5 fruit fly cellular contexts compared by ENCODE assay signal in genomic region chr3L:11992960-11993359, dm6.
TF ChIP-seq lines count a peak whose summit lies in the region.

viaf (minus strand) TSS chr3L:11993179.

- peak; percentile 49 for TF ChIP-seq CTCF in whole organism, embryonic (GFP tag; optimal IDR thresholded peaks at IDR 0.05; lab: Kevin White, UChicago)

TF ChIP-seq in whole organism, adult, 20 proteins besides CTCF, POLR2A, EP300 and RAD21 (continues in another document):
- TF ChIP-seq ovo (GFP tag; optimal IDR thresholded peaks at IDR 0.05; lab: Kevin White, UChicago) (no peak), CG33017 (tag; optimal IDR thresholded peaks at IDR 0.05; lab: Kevin White, UChicago) (no peak), toe (GFP tag; optimal IDR thresholded peaks at IDR 0.05; lab: Kevin White, UChicago) (peak; percentile 26), tj (GFP tag; optimal IDR thresholded peaks at IDR 0.05; lab: Kevin White, UChicago) (no peak), CG5204 (GFP tag; optimal IDR thresholded peaks at IDR 0.05; lab: Kevin White, UChicago) (peak; percentile 3), CG12768 (GFP tag; optimal IDR thresholded peaks at IDR 0.05; lab: Kevin White, UChicago) (no peak), Clk (GFP tag; optimal IDR thresholded peaks at IDR 0.05; lab: Kevin White, UChicago) (no peak), kay (GFP tag; lab: Kevin White, UChicago; ENCODE audit: borderline replicate concordance) (peak; percentile 99), cic (GFP tag; optimal IDR thresholded peaks at IDR 0.05; lab: Kevin White, UChicago) (no peak), bab1 (GFP tag; optimal IDR thresholded peaks at IDR 0.05; lab: Kevin White, UChicago) (peak; percentile 78), CG11617 (GFP tag; optimal IDR thresholded peaks at IDR 0.05; lab: Kevin White, UChicago) (peak; percentile 31), Crg-1 (GFP tag; optimal IDR thresholded peaks at IDR 0.05; lab: Kevin White, UChicago) (no peak), CG7045 (GFP tag; optimal IDR thresholded peaks at IDR 0.05; lab: Kevin White, UChicago) (no peak), CG14711 (tag; optimal IDR thresholded peaks at IDR 0.05; lab: Kevin White, UChicago) (peak; percentile 17), pad (GFP tag; optimal IDR thresholded peaks at IDR 0.05; lab: Kevin White, UChicago) (no peak), cnc (optimal IDR thresholded peaks at IDR 0.05; lab: Kevin White, UChicago) (no peak), CG7101 (tag; optimal IDR thresholded peaks at IDR 0.05; lab: Kevin White, UChicago) (peak; percentile 46), Hr96 (GFP tag; optimal IDR thresholded peaks at IDR 0.05; lab: Kevin White, UChicago) (no peak), CG1620 (GFP tag; optimal IDR thresholded peaks at IDR 0.05; lab: Kevin White, UChicago) (peak; percentile 27)

TF ChIP-seq in whole organism, embryonic, 481 proteins besides CTCF, POLR2A, EP300 and RAD21 (continues in another document):
- TF ChIP-seq ERR (GFP tag; optimal IDR thresholded peaks at IDR 0.05; lab: Kevin White, UChicago) (no peak), H2.0 (GFP tag; IDR thresholded peaks at IDR 0.05; lab: Robert Waterston, UW) (peak; percentile 42; the same call in 1 of the 2 replicates), CG12391 (tag; optimal IDR thresholded peaks at IDR 0.05; lab: Kevin White, UChicago) (peak; percentile 79), gce (GFP tag; IDR thresholded peaks at IDR 0.05; lab: Robert Waterston, UW) (no peak), jumu (GFP tag; optimal IDR thresholded peaks at IDR 0.05; lab: Kevin White, UChicago) (no peak), wor (GFP tag; IDR thresholded peaks at IDR 0.05; lab: Robert Waterston, UW) (no peak), Dip3 (GFP tag; optimal IDR thresholded peaks at IDR 0.05; lab: Kevin White, UChicago) (no peak), CG32767 (GFP tag; IDR thresholded peaks at IDR 0.05; lab: Robert Waterston, UW) (no peak), knrl (GFP tag; IDR thresholded peaks at IDR 0.05; lab: Robert Waterston, UW; ENCODE audit: partially characterized antibody) (peak; percentile 96), prd (optimal IDR thresholded peaks at IDR 0.05; lab: Kevin White, UChicago) (no peak), prd (GFP tag; IDR thresholded peaks at IDR 0.05; lab: Robert Waterston, UW) (peak; percentile 53), zen (tag; optimal IDR thresholded peaks at IDR 0.05; lab: Kevin White, UChicago) (peak; percentile 30), Mes4 (GFP tag; optimal IDR thresholded peaks at IDR 0.05; lab: Kevin White, UChicago) (no peak), CG3726 (GFP tag; IDR thresholded peaks at IDR 0.05; lab: Robert Waterston, UW) (no peak), CG4360 (GFP tag; IDR thresholded peaks at IDR 0.05; lab: Robert Waterston, UW) (no peak), CG18764 (GFP tag; optimal IDR thresholded peaks at IDR 0.05; lab: Kevin White, UChicago) (peak; percentile 67), Myb (GFP tag; optimal IDR thresholded peaks at IDR 0.05; lab: Kevin White, UChicago) (peak; percentile 17), CG17912 (GFP tag; optimal IDR thresholded peaks at IDR 0.05; lab: Kevin White, UChicago) (peak; percentile 42), CG4707 (GFP tag; optimal IDR thresholded peaks at IDR 0.05; lab: Kevin White, UChicago) (no peak)

TF ChIP-seq in whole organism, prepupa, 60 proteins besides CTCF, POLR2A, EP300 and RAD21:
- TF ChIP-seq esn (GFP tag; optimal IDR thresholded peaks at IDR 0.05; lab: Kevin White, UChicago) (no peak), CG10631 (GFP tag; optimal IDR thresholded peaks at IDR 0.05; lab: Kevin White, UChicago) (no peak), Sox15 (GFP tag; optimal IDR thresholded peaks at IDR 0.05; lab: Kevin White, UChicago) (peak; percentile 3), CG11762 (GFP tag; optimal IDR thresholded peaks at IDR 0.05; lab: Kevin White, UChicago; ENCODE audit: insufficient read depth) (no peak), spab (GFP tag; optimal IDR thresholded peaks at IDR 0.05; lab: Kevin White, UChicago) (no peak), pdm3 (GFP tag; optimal IDR thresholded peaks at IDR 0.05; lab: Kevin White, UChicago) (no peak), cyc (GFP tag; optimal IDR thresholded peaks at IDR 0.05; lab: Kevin White, UChicago) (peak; percentile 40), CG31627 (GFP tag; optimal IDR thresholded peaks at IDR 0.05; lab: Kevin White, UChicago) (peak; percentile 17)

TF ChIP-seq in whole organism, pupa, 21 proteins besides CTCF, POLR2A, EP300 and RAD21:
- TF ChIP-seq gl (tag; optimal IDR thresholded peaks at IDR 0.05; lab: Kevin White, UChicago): no peak
- peak; percentile 45 for TF ChIP-seq Ets98B (GFP tag; IDR thresholded peaks at IDR 0.05; lab: Robert Waterston, UW)

TF ChIP-seq in whole organism, wandering third instar larva, 38 proteins besides CTCF, POLR2A, EP300 and RAD21:
- no peak for TF ChIP-seq Sp1 (GFP tag; optimal IDR thresholded peaks at IDR 0.05; lab: Kevin White, UChicago)
- peak; percentile 43 for TF ChIP-seq sage (GFP tag; optimal IDR thresholded peaks at IDR 0.05; lab: Kevin White, UChicago)
- no peak for TF ChIP-seq dsf (GFP tag; optimal IDR thresholded peaks at IDR 0.05; lab: Kevin White, UChicago; ENCODE audit: borderline replicate concordance)
- TF ChIP-seq Jra (GFP tag; optimal IDR thresholded peaks at IDR 0.05; lab: Kevin White, UChicago): peak; percentile 81
- TF ChIP-seq lola (GFP tag; optimal IDR thresholded peaks at IDR 0.05; lab: Kevin White, UChicago): no peak
- no peak for TF ChIP-seq dl (GFP tag; optimal IDR thresholded peaks at IDR 0.05; lab: Kevin White, UChicago; ENCODE audit: insufficient read depth in 1 of 2, partially characterized antibody in 2 of 2)
- TF ChIP-seq psq (GFP tag; optimal IDR thresholded peaks at IDR 0.05; lab: Kevin White, UChicago): no peak
- no peak for TF ChIP-seq Mio (GFP tag; optimal IDR thresholded peaks at IDR 0.05; lab: Kevin White, UChicago)
- TF ChIP-seq OdsH (GFP tag; optimal IDR thresholded peaks at IDR 0.05; lab: Kevin White, UChicago): peak; percentile 10
- peak in 1 of 2 experiments; percentile 40 for TF ChIP-seq foxo (GFP tag; optimal IDR thresholded peaks at IDR 0.05; lab: Kevin White, UChicago)
- no peak for TF ChIP-seq Hr78 (GFP tag; optimal IDR thresholded peaks at IDR 0.05; lab: Kevin White, UChicago)
- TF ChIP-seq jim (GFP tag; optimal IDR thresholded peaks at IDR 0.05; lab: Kevin White, UChicago): no peak
- no peak for TF ChIP-seq Myc (optimal IDR thresholded peaks at IDR 0.05; lab: Kevin White, UChicago)
- TF ChIP-seq Hnf4 (GFP tag; optimal IDR thresholded peaks at IDR 0.05; lab: Kevin White, UChicago): no peak
- TF ChIP-seq HLH106 (tag; optimal IDR thresholded peaks at IDR 0.05; lab: Kevin White, UChicago): peak; percentile 49
- TF ChIP-seq Hr83 (GFP tag; optimal IDR thresholded peaks at IDR 0.05; lab: Kevin White, UChicago; ENCODE audit: poor library complexity, severe bottlenecking): peak; percentile 39
- peak; percentile 61 for TF ChIP-seq rgr (GFP tag; optimal IDR thresholded peaks at IDR 0.05; lab: Kevin White, UChicago)
- no peak for TF ChIP-seq N (GFP tag; optimal IDR thresholded peaks at IDR 0.05; lab: Kevin White, UChicago)
- TF ChIP-seq Vsx2 (GFP tag; optimal IDR thresholded peaks at IDR 0.05; lab: Kevin White, UChicago; ENCODE audit: partially characterized antibody): no peak
- TF ChIP-seq GATAd (GFP tag; optimal IDR thresholded peaks at IDR 0.05; lab: Kevin White, UChicago): no peak
- peak; percentile 2 for TF ChIP-seq sv (GFP tag; optimal IDR thresholded peaks at IDR 0.05; lab: Kevin White, UChicago)
- no peak for TF ChIP-seq br (GFP tag; optimal IDR thresholded peaks at IDR 0.05; lab: Kevin White, UChicago)
